Fruit fly (Drosophila melanogaster) whole organism, embryonic: ENCODE measurements around the gene CG43845.

Experiments
- Bdp1 ChIP-seq: fragments of 200-800 bp; sonication (Bioruptor generic); optimal IDR thresholded peaks from 3 replicates; lab custom pipeline; 2016; ENCODE audit warnings: missing biosample characterization, missing genetic modification characterization
- CG12104 ChIP-seq: fragments of 200-800 bp; sonication (Bioruptor generic); optimal IDR thresholded peaks from 3 replicates; lab custom pipeline; 2016; ENCODE audit warnings: missing biosample characterization, missing genetic modification characterization
- Gug ChIP-seq: fragments of 200-800 bp; sonication (Bioruptor generic); IDR thresholded peaks from 4 replicates; pipeline ENCODE4 v1.3.6; 2022; ENCODE audit warnings: missing biosample characterization, missing genetic modification characterization
- Oli ChIP-seq: fragments of 200-800 bp; sonication (Bioruptor generic); optimal IDR thresholded peaks from 2 replicates; lab custom pipeline; 2018; ENCODE audit warnings: missing biosample characterization, mild to moderate bottlenecking, missing genetic modification characterization, moderate library complexity
- dmrt99B ChIP-seq: fragments of 200-800 bp; sonication (Bioruptor generic); optimal IDR thresholded peaks from 2 replicates; lab custom pipeline; 2018; ENCODE audit warnings: missing biosample characterization, mild to moderate bottlenecking, missing genetic modification characterization, moderate library complexity
- kni ChIP-seq: fragments of 200-800 bp; sonication (Bioruptor generic); optimal IDR thresholded peaks from 3 replicates; lab custom pipeline; 2017; ENCODE audit warnings: mild to moderate bottlenecking, missing biosample characterization, missing genetic modification reagents, missing genetic modification characterization
- mirr ChIP-seq: fragments of 200-800 bp; sonication (Bioruptor generic); optimal IDR thresholded peaks from 3 replicates; lab custom pipeline; 2018; ENCODE audit warnings: missing biosample characterization, mild to moderate bottlenecking, missing genetic modification characterization
- salm ChIP-seq: fragments of 200-800 bp; sonication (Bioruptor generic); optimal IDR thresholded peaks from 2 replicates; lab custom pipeline; 2018; ENCODE audit warnings: missing biosample characterization, mild to moderate bottlenecking, missing genetic modification characterization
- slou ChIP-seq: fragments of 200-800 bp; sonication (Bioruptor generic); optimal IDR thresholded peaks from 3 replicates; lab custom pipeline; 2016; ENCODE audit warnings: missing biosample characterization, missing genetic modification characterization
- tgo ChIP-seq: fragments of 200-800 bp; sonication (Bioruptor generic); IDR thresholded peaks from 3 replicates; pipeline ENCODE4 v1.3.6; 2022; ENCODE audit warnings: missing biosample characterization, missing genetic modification characterization
- tna ChIP-seq: fragments of 200-800 bp; sonication (Bioruptor generic); IDR thresholded peaks from 2 replicates; pipeline ENCODE4 v1.3.6; 2022; ENCODE audit warnings: missing biosample characterization, missing genetic modification characterization; ENCODE audit not compliant: partially characterized antibody

DNA sequence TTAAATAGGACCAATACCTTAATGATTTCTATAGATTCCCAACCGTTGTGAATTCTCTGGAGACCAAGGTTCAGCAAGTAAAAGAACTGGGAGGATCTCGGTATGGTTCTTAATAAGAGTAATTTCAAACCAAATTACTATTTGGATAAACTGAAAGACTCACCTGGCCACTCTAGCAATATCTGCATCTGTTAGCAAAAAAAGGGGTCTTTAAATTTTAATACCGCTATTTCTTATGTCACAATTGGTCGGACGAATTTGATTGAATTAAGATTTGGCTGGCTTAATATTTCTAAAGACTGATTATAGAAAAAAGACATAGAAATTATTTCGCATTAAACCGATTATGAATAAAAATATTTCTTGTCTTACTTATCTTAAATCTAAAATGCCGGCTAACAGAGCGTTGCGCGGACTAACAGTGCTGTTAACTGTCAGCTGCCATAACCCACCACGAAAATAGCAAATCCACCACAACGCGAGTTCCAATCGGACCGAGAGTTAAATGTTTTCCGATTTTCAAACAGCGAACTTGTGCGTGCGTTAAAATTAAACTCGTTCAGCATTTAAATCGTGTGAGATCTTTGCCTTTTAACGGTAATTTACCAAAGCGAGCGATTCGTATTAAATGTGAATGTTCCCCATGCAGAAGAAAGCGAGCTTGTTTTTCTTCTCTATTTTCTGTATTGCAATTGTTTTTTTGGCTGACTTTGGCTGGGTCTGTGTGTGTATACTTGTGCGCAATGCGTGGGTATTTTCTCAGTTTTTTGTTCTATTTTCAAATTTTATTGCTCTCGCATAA is 47.9 kb upstream of the CG43845 start, which contains the start of gene CRMP:
- TF ChIP-seq salm (tag; lab: Kevin White, UChicago) (no peak), tna (no peak), slou (GFP tag; lab: Kevin White, UChicago) (no peak), tgo (GFP tag; lab: Robert Waterston, UW) (no peak), Oli (no peak), CG12104 (GFP tag; lab: Kevin White, UChicago) (no peak), kni (GFP tag; lab: Kevin White, UChicago) (no peak), Bdp1 (GFP tag; lab: Kevin White, UChicago) (no peak), dmrt99B (tag; lab: Kevin White, UChicago) (no peak), mirr (GFP tag; lab: Kevin White, UChicago) (no peak), Gug (no peak)
